Worm (Caenorhabditis elegans): ENCODE data around the gene Y32B12B.4.

- TF ChIP-seq him-1 (tag; optimal IDR thresholded peaks at IDR 0.05): no peak
- 0 out of 2 replicates have a peak, but pooled peaks have one; percentile 8 for TF ChIP-seq pbrm-1 (GFP tag; IDR thresholded peaks at IDR 0.05)
- TF ChIP-seq cebp-2 (GFP tag; IDR thresholded peaks at IDR 0.05): no peak
- TF ChIP-seq unc-62 (GFP tag; optimal IDR thresholded peaks at IDR 0.05): peak; percentile 71
- TF ChIP-seq athp-1 (tag; optimal IDR thresholded peaks at IDR 0.05): no peak
- no peak for TF ChIP-seq nfya-1 (tag; optimal IDR thresholded peaks at IDR 0.05; ENCODE audit: borderline replicate concordance, insufficient read depth)
- no peak for TF ChIP-seq tbx-9 (tag; optimal IDR thresholded peaks at IDR 0.05; ENCODE audit: borderline replicate concordance)
- TF ChIP-seq T26A5.8 (tag; optimal IDR thresholded peaks at IDR 0.05): no peak
- TF ChIP-seq unc-130 (GFP tag; optimal IDR thresholded peaks at IDR 0.05): no peak
- no peak for TF ChIP-seq F23B12.7 (tag; optimal IDR thresholded peaks at IDR 0.05; ENCODE audit: insufficient read depth)
- TF ChIP-seq ceh-27 (GFP tag; optimal IDR thresholded peaks at IDR 0.05): no peak
- TF ChIP-seq Y53F4B.3 (GFP tag; IDR thresholded peaks at IDR 0.05): no peak
- TF ChIP-seq ztf-6 (GFP tag; IDR thresholded peaks at IDR 0.05): no peak
These were observed 40.0 kb downstream of the Y32B12B.4 start for ce11 chrV:16592947-16593791.

All from whole organism, young adult.